Fruit fly (Drosophila melanogaster): ENCODE data around the gene Lamtor4.

Lamtor4 gene

dm6 chr3L:3862504-3863380 lies 34.0 kb upstream of the Lamtor4 start:
- peak; percentile 45 for TF ChIP-seq sv (GFP tag; optimal IDR thresholded peaks at IDR 0.05)
- TF ChIP-seq rgr (GFP tag; optimal IDR thresholded peaks at IDR 0.05): peak; percentile 41
- TF ChIP-seq Hr83 (GFP tag; optimal IDR thresholded peaks at IDR 0.05; ENCODE audit: poor library complexity, severe bottlenecking): no peak
- TF ChIP-seq OdsH (GFP tag; optimal IDR thresholded peaks at IDR 0.05): peak; percentile 7

dm6 chr3L:3863462-3863861 lies 33.2 kb upstream of the Lamtor4 start:
- TF ChIP-seq foxo (GFP tag; optimal IDR thresholded peaks at IDR 0.05) (peak in 1 of 2 experiments; percentile 3), lola (GFP tag; optimal IDR thresholded peaks at IDR 0.05) (no peak), rgr (GFP tag; optimal IDR thresholded peaks at IDR 0.05) (peak; percentile 10), woc (GFP tag; optimal IDR thresholded peaks at IDR 0.05) (no peak), h (GFP tag; optimal IDR thresholded peaks at IDR 0.05) (peak; percentile 26), Jra (GFP tag; optimal IDR thresholded peaks at IDR 0.05) (no peak), fru (GFP tag; optimal IDR thresholded peaks at IDR 0.05) (peak; percentile 28)

dm6 chr3L:3865290-3865891 lies 31.3 kb upstream of the Lamtor4 start:
- TF ChIP-seq Dfd (GFP tag; optimal IDR thresholded peaks at IDR 0.05): peak; percentile 84
- no peak for TF ChIP-seq foxo (GFP tag; optimal IDR thresholded peaks at IDR 0.05)

- no peak for TF ChIP-seq sv (GFP tag; optimal IDR thresholded peaks at IDR 0.05)
- no peak for TF ChIP-seq foxo (GFP tag; optimal IDR thresholded peaks at IDR 0.05)
- no peak for TF ChIP-seq dmrt93B (GFP tag; optimal IDR thresholded peaks at IDR 0.05)
- no peak for TF ChIP-seq Sp1 (GFP tag; optimal IDR thresholded peaks at IDR 0.05)
- no peak for TF ChIP-seq psq (GFP tag; optimal IDR thresholded peaks at IDR 0.05)
- TF ChIP-seq Mio (GFP tag; optimal IDR thresholded peaks at IDR 0.05): no peak
- no peak for TF ChIP-seq br (GFP tag; optimal IDR thresholded peaks at IDR 0.05)
- no peak for TF ChIP-seq GATAd (GFP tag; optimal IDR thresholded peaks at IDR 0.05)
- no peak for TF ChIP-seq Jra (GFP tag; optimal IDR thresholded peaks at IDR 0.05)
- TF ChIP-seq jim (GFP tag; optimal IDR thresholded peaks at IDR 0.05): no peak
- TF ChIP-seq pan (optimal IDR thresholded peaks at IDR 0.05): no peak
- TF ChIP-seq sage (GFP tag; optimal IDR thresholded peaks at IDR 0.05): no peak
- no peak for TF ChIP-seq Myc (optimal IDR thresholded peaks at IDR 0.05)
Observed at dm6 chr3L:3866429-3866828, 30.3 kb upstream of the Lamtor4 start.

dm6 chr3L:3868014-3868413 lies 28.7 kb upstream of the Lamtor4 start:
- TF ChIP-seq foxo (GFP tag; optimal IDR thresholded peaks at IDR 0.05): peak; percentile 15 to 80
- no peak for TF ChIP-seq CrebA (GFP tag; optimal IDR thresholded peaks at IDR 0.05; ENCODE audit: borderline replicate concordance)
- no peak for TF ChIP-seq GATAd (GFP tag; optimal IDR thresholded peaks at IDR 0.05)
- TF ChIP-seq Vsx2 (GFP tag; optimal IDR thresholded peaks at IDR 0.05; ENCODE audit: partially characterized antibody): no peak
- TF ChIP-seq CG32264 (GFP tag; optimal IDR thresholded peaks at IDR 0.05): peak; percentile 59
- peak; percentile 73 for TF ChIP-seq woc (GFP tag; optimal IDR thresholded peaks at IDR 0.05)
- TF ChIP-seq OdsH (GFP tag; optimal IDR thresholded peaks at IDR 0.05): peak; percentile 76
- TF ChIP-seq br (GFP tag; optimal IDR thresholded peaks at IDR 0.05): peak; percentile 79
- TF ChIP-seq ey (GFP tag; optimal IDR thresholded peaks at IDR 0.05): peak; percentile 84
- no peak for TF ChIP-seq CG9705 (GFP tag; optimal IDR thresholded peaks at IDR 0.05)
- TF ChIP-seq dsf (GFP tag; optimal IDR thresholded peaks at IDR 0.05; ENCODE audit: borderline replicate concordance): no peak
- no peak for TF ChIP-seq Abd-B (GFP tag; optimal IDR thresholded peaks at IDR 0.05)
- TF ChIP-seq Mio (GFP tag; optimal IDR thresholded peaks at IDR 0.05): no peak
- no peak for TF ChIP-seq jim (GFP tag; optimal IDR thresholded peaks at IDR 0.05)
- no peak for TF ChIP-seq Myc (optimal IDR thresholded peaks at IDR 0.05)
- peak; percentile 82 for TF ChIP-seq Hnf4 (GFP tag; optimal IDR thresholded peaks at IDR 0.05)
- TF ChIP-seq pan (optimal IDR thresholded peaks at IDR 0.05): no peak
- peak; percentile 58 for TF ChIP-seq Jra (GFP tag; optimal IDR thresholded peaks at IDR 0.05)
- TF ChIP-seq tai (GFP tag; optimal IDR thresholded peaks at IDR 0.05): peak; percentile 20
- peak; percentile 79 for TF ChIP-seq Sp1 (GFP tag; optimal IDR thresholded peaks at IDR 0.05)
- peak; percentile 80 for TF ChIP-seq HLH106 (tag; optimal IDR thresholded peaks at IDR 0.05)
- TF ChIP-seq rgr (GFP tag; optimal IDR thresholded peaks at IDR 0.05): peak; percentile 79
- TF ChIP-seq sv (GFP tag; optimal IDR thresholded peaks at IDR 0.05): no peak
- TF ChIP-seq Rel (GFP tag; optimal IDR thresholded peaks at IDR 0.05): peak; percentile 57
- peak; percentile 35 for TF ChIP-seq Rel (tag; optimal IDR thresholded peaks at IDR 0.05)
- no peak for TF ChIP-seq dl (GFP tag; optimal IDR thresholded peaks at IDR 0.05; ENCODE audit: insufficient read depth in 1 of 2, partially characterized antibody in 2 of 2)
- TF ChIP-seq brk (GFP tag; optimal IDR thresholded peaks at IDR 0.05): peak; percentile 66
- TF ChIP-seq Dif (GFP tag; optimal IDR thresholded peaks at IDR 0.05; ENCODE audit: partially characterized antibody): no peak
- TF ChIP-seq dmrt93B (GFP tag; optimal IDR thresholded peaks at IDR 0.05): peak; percentile 20
- peak; percentile 67 for TF ChIP-seq psq (GFP tag; optimal IDR thresholded peaks at IDR 0.05)
- no peak for TF ChIP-seq Hr83 (GFP tag; optimal IDR thresholded peaks at IDR 0.05; ENCODE audit: poor library complexity, severe bottlenecking)
- TF ChIP-seq N (GFP tag; optimal IDR thresholded peaks at IDR 0.05): no peak
- TF ChIP-seq Dfd (GFP tag; optimal IDR thresholded peaks at IDR 0.05): peak; percentile 20
- peak; percentile 89 for TF ChIP-seq h (GFP tag; optimal IDR thresholded peaks at IDR 0.05)
- no peak for TF ChIP-seq lola (GFP tag; optimal IDR thresholded peaks at IDR 0.05)

Data from whole organism, wandering third instar larva.